Worm (Caenorhabditis elegans) whole organism, mixed stage, embryonic: ENCODE results near the gene ugt-42.

Source experiments
- bed-3 ChIP-seq: fragments of 200-800 bp; sonication (Bioruptor generic); optimal IDR thresholded peaks from 3 replicates; lab custom pipeline; 2018; ENCODE audit warnings: mild to moderate bottlenecking, missing genetic modification characterization, moderate library complexity, missing compliant biosample characterization
- blmp-1 ChIP-seq: fragments of 150-350 bp; optimal IDR thresholded peaks from 2 replicates; lab custom pipeline; 2014; ENCODE audit warnings: missing biosample characterization, missing genetic modification characterization
- ceh-83 ChIP-seq: fragments of 200-800 bp; sonication (Bioruptor generic); optimal IDR thresholded peaks from 2 replicates; lab custom pipeline; 2018; ENCODE audit warnings: mild to moderate bottlenecking, missing genetic modification characterization, missing compliant biosample characterization
- ces-1 ChIP-seq: fragments of 150-350 bp; optimal IDR thresholded peaks from 2 replicates; lab custom pipeline; 2014; ENCODE audit warnings: missing biosample characterization, missing genetic modification reagents, missing genetic modification characterization
- cnd-1 ChIP-seq: fragments of 200-800 bp; sonication (Bioruptor generic); optimal IDR thresholded peaks from 2 replicates; lab custom pipeline; 2018; ENCODE audit warnings: mild to moderate bottlenecking, missing genetic modification characterization, missing compliant biosample characterization
- drap-1 ChIP-seq: fragments of 200-800 bp; sonication (Bioruptor generic); optimal IDR thresholded peaks from 3 replicates; lab custom pipeline; 2018; ENCODE audit warnings: mild to moderate bottlenecking, missing genetic modification characterization, missing compliant biosample characterization
- elt-1 ChIP-seq: sonication (generic microtip); optimal IDR thresholded peaks from 2 replicates; lab custom pipeline; 2017; ENCODE audit warnings: missing genetic modification characterization, mild to moderate bottlenecking, missing compliant biosample characterization, antibody characterized with exemption, moderate library complexity, borderline replicate concordance; ENCODE audit not compliant: insufficient read depth
- elt-3 ChIP-seq: fragments of 150-350 bp; optimal IDR thresholded peaks from 2 replicates; lab custom pipeline; 2014; ENCODE audit warnings: missing biosample characterization, missing genetic modification characterization
- ham-2 ChIP-seq: fragments of 200-800 bp; sonication (Bioruptor generic); optimal IDR thresholded peaks from 2 replicates; lab custom pipeline; 2018; ENCODE audit warnings: mild to moderate bottlenecking, missing genetic modification characterization, missing compliant biosample characterization
- hlh-1 ChIP-seq: fragments of 150-350 bp; optimal IDR thresholded peaks from 2 replicates; lab custom pipeline; 2014; ENCODE audit warnings: missing biosample characterization, missing genetic modification reagents, missing genetic modification characterization
- lin-13 ChIP-seq: fragments of 150-350 bp; optimal IDR thresholded peaks from 2 replicates; lab custom pipeline; 2014; ENCODE audit warnings: missing biosample characterization, missing genetic modification characterization
- lin-32 ChIP-seq: fragments of 200-800 bp; sonication (Bioruptor generic); optimal IDR thresholded peaks from 2 replicates; lab custom pipeline; 2018; ENCODE audit warnings: mild to moderate bottlenecking, missing genetic modification characterization, missing compliant biosample characterization
- lsy-2 ChIP-seq: fragments of 150-350 bp; optimal IDR thresholded peaks from 2 replicates; lab custom pipeline; 2014; ENCODE audit warnings: missing biosample characterization, missing genetic modification characterization
- mab-5 ChIP-seq: fragments of 150-350 bp; optimal IDR thresholded peaks from 2 replicates; lab custom pipeline; 2014; ENCODE audit warnings: missing biosample characterization, missing genetic modification characterization
- mep-1 ChIP-seq: fragments of 150-350 bp; optimal IDR thresholded peaks from 2 replicates; lab custom pipeline; 2017; ENCODE audit warnings: missing biosample characterization, missing genetic modification reagents, missing genetic modification characterization, inconsistent platforms
- mls-2 ChIP-seq: sonication (generic microtip); optimal IDR thresholded peaks from 2 replicates; lab custom pipeline; 2016; ENCODE audit warnings: mild to moderate bottlenecking, missing genetic modification characterization, moderate library complexity, missing compliant biosample characterization
- nhr-12 ChIP-seq: fragments of 150-350 bp; optimal IDR thresholded peaks from 2 replicates; lab custom pipeline; 2014; ENCODE audit warnings: missing biosample characterization, missing genetic modification characterization
- nhr-2 ChIP-seq: fragments of 150-350 bp; optimal IDR thresholded peaks from 2 replicates; lab custom pipeline; 2014; ENCODE audit warnings: missing biosample characterization, missing genetic modification characterization
- nhr-237 ChIP-seq: fragments of 150-350 bp; optimal IDR thresholded peaks from 2 replicates; lab custom pipeline; 2014; ENCODE audit warnings: missing biosample characterization, missing genetic modification characterization
- nhr-28 ChIP-seq: fragments of 150-350 bp; optimal IDR thresholded peaks from 2 replicates; lab custom pipeline; 2014; ENCODE audit warnings: missing biosample characterization, missing genetic modification characterization
- nhr-76 ChIP-seq: sonication (generic microtip); optimal IDR thresholded peaks from 2 replicates; lab custom pipeline; 2017; ENCODE audit warnings: missing biosample characterization, missing genetic modification characterization
- pha-4 ChIP-seq: fragments of 150-350 bp; optimal IDR thresholded peaks from 2 replicates; lab custom pipeline; 2018; ENCODE audit warnings: missing biosample characterization, missing genetic modification reagents, missing genetic modification characterization
- sem-2 ChIP-seq: fragments of 200-800 bp; sonication (Bioruptor generic); optimal IDR thresholded peaks from 2 replicates; lab custom pipeline; 2018; ENCODE audit warnings: mild to moderate bottlenecking, missing genetic modification characterization, missing compliant biosample characterization
- snpc-4 ChIP-seq: fragments of 150-350 bp; optimal IDR thresholded peaks from 2 replicates; lab custom pipeline; 2014; ENCODE audit warnings: missing biosample characterization, missing genetic modification characterization
- sptf-1 ChIP-seq: sonication (generic microtip); optimal IDR thresholded peaks from 2 replicates; lab custom pipeline; 2017; ENCODE audit warnings: mild to moderate bottlenecking, missing genetic modification characterization, moderate library complexity, missing compliant biosample characterization
- tbx-8 ChIP-seq: fragments of 200-800 bp; sonication (Bioruptor generic); optimal IDR thresholded peaks from 2 replicates; lab custom pipeline; 2018; ENCODE audit warnings: mild to moderate bottlenecking, missing genetic modification characterization, moderate library complexity, missing compliant biosample characterization
- unc-120 ChIP-seq: sonication (generic microtip); optimal IDR thresholded peaks from 2 replicates; lab custom pipeline; 2017; ENCODE audit warnings: missing genetic modification characterization, missing compliant biosample characterization; ENCODE audit not compliant: poor library complexity, severe bottlenecking
- unc-39 ChIP-seq: fragments of 150-350 bp; optimal IDR thresholded peaks from 2 replicates; lab custom pipeline; 2014; ENCODE audit warnings: missing biosample characterization, missing genetic modification characterization
- unc-62 ChIP-seq: fragments of 150-350 bp; optimal IDR thresholded peaks from 2 replicates; lab custom pipeline; 2014; ENCODE audit warnings: missing biosample characterization, missing genetic modification reagents, missing genetic modification characterization
- ztf-11 ChIP-seq: fragments of 150-350 bp; optimal IDR thresholded peaks from 2 replicates; lab custom pipeline; 2014; ENCODE audit warnings: missing biosample characterization, missing genetic modification characterization

The ugt-42 gene

ce11 chrV:674213-674612 is 27.2 kb downstream of the ugt-42 start, which contains the start of gene sru-25:
Gene sru-25 (minus strand): TSS chrV:674313.
- TF ChIP-seq ces-1 (no peak), bed-3 (GFP tag; lab: Kevin White, UChicago) (no peak), tbx-8 (no peak), snpc-4 (tag; lab: Kevin White, UChicago) (no peak), lin-13 (tag; lab: Kevin White, UChicago) (no peak), lsy-2 (tag; lab: Kevin White, UChicago) (no peak), pha-4 (tag; lab: Kevin White, UChicago) (no peak), ceh-83 (GFP tag; lab: Kevin White, UChicago) (no peak), unc-62 (GFP tag; lab: Kevin White, UChicago) (no peak), sem-2 (GFP tag; lab: Kevin White, UChicago) (no peak), ham-2 (GFP tag; lab: Kevin White, UChicago) (no peak), mls-2 (tag; lab: Kevin White, UChicago) (no peak), drap-1 (GFP tag; lab: Kevin White, UChicago) (no peak), nhr-76 (tag; lab: Kevin White, UChicago) (no peak), mep-1 (tag; lab: Kevin White, UChicago) (no peak)

- TF ChIP-seq ceh-83 (GFP tag; lab: Kevin White, UChicago) (no peak), elt-3 (tag; lab: Kevin White, UChicago) (no peak), nhr-76 (tag; lab: Kevin White, UChicago) (no peak), sptf-1 (tag; lab: Kevin White, UChicago) (no peak), unc-120 (tag; lab: Kevin White, UChicago) (no peak), nhr-28 (tag; lab: Kevin White, UChicago) (no peak), blmp-1 (no peak), drap-1 (GFP tag; lab: Kevin White, UChicago) (no peak), ces-1 (no peak), mab-5 (tag; lab: Kevin White, UChicago) (no peak), elt-1 (tag; lab: Kevin White, UChicago) (no peak), hlh-1 (tag; lab: Kevin White, UChicago) (no peak), lin-32 (GFP tag; lab: Kevin White, UChicago) (no peak), ztf-11 (tag; lab: Kevin White, UChicago) (no peak), sem-2 (GFP tag; lab: Kevin White, UChicago) (no peak), nhr-12 (no peak), bed-3 (GFP tag; lab: Kevin White, UChicago) (no peak), mls-2 (tag; lab: Kevin White, UChicago) (no peak)
- TF ChIP-seq, all 35 proteins: peak for 0
Measured at ce11 chrV:676090-676489, 29.1 kb downstream of the ugt-42 start.

DNA sequence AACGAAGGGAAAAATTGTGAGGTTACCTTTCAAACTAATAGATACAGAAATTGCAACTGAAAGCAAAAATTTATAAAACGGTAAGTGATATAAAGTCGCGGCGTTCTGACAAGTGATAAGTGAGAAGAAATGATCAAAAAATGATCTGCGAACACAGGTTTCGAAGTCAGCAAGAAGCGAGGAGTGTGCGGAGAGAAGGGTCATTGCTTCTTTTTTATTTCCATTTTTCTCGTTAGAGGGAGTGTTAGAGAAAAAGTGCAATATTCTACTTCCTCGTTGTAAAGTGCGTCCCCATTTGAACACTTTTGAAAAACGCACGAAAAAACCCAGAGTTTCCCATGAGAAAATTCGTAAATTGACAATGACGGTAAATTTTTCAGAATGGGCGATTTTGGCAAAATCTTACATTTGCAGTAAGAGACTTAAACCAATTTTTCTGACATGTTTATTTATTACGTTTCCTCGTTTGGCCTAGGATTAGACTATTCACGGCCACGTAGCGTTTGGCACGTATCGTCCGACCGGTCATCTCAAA is 29.6 kb downstream of the ugt-42 start, which contains the start of the genes fbxa-72 and srx-21:
Gene fbxa-72, minus strand, starts transcription at position 204 of the 535 bp plus-strand sequence.
Gene srx-21, plus strand, starts transcription at position 485 of the 535 bp plus-strand sequence.
- TF ChIP-seq tbx-8, result no peak
- no peak for TF ChIP-seq elt-3 (tag; lab: Kevin White, UChicago)
- TF ChIP-seq ces-1, result no peak
- TF ChIP-seq mab-5 (tag; lab: Kevin White, UChicago), result no peak
- TF ChIP-seq nhr-2 (tag; lab: Kevin White, UChicago), result no peak
- no peak for TF ChIP-seq sptf-1 (tag; lab: Kevin White, UChicago)
- no peak for TF ChIP-seq mls-2 (tag; lab: Kevin White, UChicago)
- no peak for TF ChIP-seq unc-39 (tag; lab: Kevin White, UChicago)
- no peak for TF ChIP-seq unc-120 (tag; lab: Kevin White, UChicago)
- no peak for TF ChIP-seq nhr-237
- TF ChIP-seq cnd-1 (tag; lab: Kevin White, UChicago), result no peak
- TF ChIP-seq nhr-12, result no peak
- no peak for TF ChIP-seq nhr-76 (tag; lab: Kevin White, UChicago)

ce11 chrV:679663-680062 is 32.7 kb downstream of the ugt-42 start, which contains the start of gene srx-22:
Gene srx-22 (plus strand): TSS chrV:679963.
- TF ChIP-seq elt-3 (tag; lab: Kevin White, UChicago) (no peak), tbx-8 (no peak), ces-1 (no peak), nhr-12 (no peak), unc-120 (tag; lab: Kevin White, UChicago) (no peak), ceh-83 (GFP tag; lab: Kevin White, UChicago) (no peak), lsy-2 (tag; lab: Kevin White, UChicago) (no peak)
- TF ChIP-seq, all 35 proteins: peak for 0
